Worm (Caenorhabditis elegans): Measurements from ENCODE around the gene Y116A8C.37.

- no peak for TF ChIP-seq flh-1 (GFP tag; optimal IDR thresholded peaks at IDR 0.05)
- no peak for TF ChIP-seq snpc-4 (tag; optimal IDR thresholded peaks at IDR 0.05)
- no peak for TF ChIP-seq lin-13 (tag; optimal IDR thresholded peaks at IDR 0.05)
- no peak for TF ChIP-seq ceh-43 (GFP tag; optimal IDR thresholded peaks at IDR 0.05)
- TF ChIP-seq mep-1 (tag; optimal IDR thresholded peaks at IDR 0.05) = no peak
- TF ChIP-seq nhr-28 (tag; optimal IDR thresholded peaks at IDR 0.05) = no peak
- no peak for TF ChIP-seq nhr-2 (tag; optimal IDR thresholded peaks at IDR 0.05)
Measured at ce11 chrIV:17105578-17105977, 25.4 kb downstream of the Y116A8C.37 start.
